Worm (Caenorhabditis elegans): ENCODE data around the gene peli-1.

The peli-1 gene

ce11 chrV:5684534-5684933, 21.1 kb upstream of the peli-1 start, which contains the start of the genes hmgs-1 and F25B4.4 (continued):
- no peak for TF ChIP-seq ztf-11 (tag; optimal IDR thresholded peaks at IDR 0.05)

ce11 chrV:5687115-5687979, 18.3 kb upstream of the peli-1 start, which contains the start of gene F25B4.7:
TSS of gene F25B4.7 (minus strand) at chrV:5687226.
- TF ChIP-seq nhr-23 (tag; optimal IDR thresholded peaks at IDR 0.05), result peak; percentile 61
- no peak for TF ChIP-seq zag-1 (tag; optimal IDR thresholded peaks at IDR 0.05)
- TF ChIP-seq nhr-25 (tag; optimal IDR thresholded peaks at IDR 0.05), result peak; percentile 7
- peak; percentile 17 for TF ChIP-seq elt-2 (tag; optimal IDR thresholded peaks at IDR 0.05)
- no peak for TF ChIP-seq skn-1 (tag; optimal IDR thresholded peaks at IDR 0.05)
- TF ChIP-seq nhr-43 (tag; optimal IDR thresholded peaks at IDR 0.05; ENCODE audit: poor library complexity, severe bottlenecking), result peak; percentile 49
- TF ChIP-seq lin-15B (tag; optimal IDR thresholded peaks at IDR 0.05), result peak; percentile 56
- TF ChIP-seq jun-1 (tag; optimal IDR thresholded peaks at IDR 0.05), result no peak
- peak; percentile 42 for TF ChIP-seq pha-4 (tag; optimal IDR thresholded peaks at IDR 0.05)

ce11 chrV:5691665-5692407, 13.8 kb upstream of the peli-1 start, which contains the start of gene F25B4.8:
TSS of gene F25B4.8 (minus strand) at chrV:5691715.
- no peak for TF ChIP-seq ztf-11 (tag; optimal IDR thresholded peaks at IDR 0.05)
- no peak for TF ChIP-seq fkh-10 (GFP tag; optimal IDR thresholded peaks at IDR 0.05)
- no peak for TF ChIP-seq fos-1 (tag; optimal IDR thresholded peaks at IDR 0.05)
- peak; percentile 55 for TF ChIP-seq elt-2 (tag; optimal IDR thresholded peaks at IDR 0.05)
- TF ChIP-seq mdl-1 (tag; optimal IDR thresholded peaks at IDR 0.05), result no peak

ce11 chrV:5693595-5693994, 12.0 kb upstream of the peli-1 start:
- TF ChIP-seq egl-5 (tag; optimal IDR thresholded peaks at IDR 0.05), result no peak
- TF ChIP-seq nhr-43 (tag; optimal IDR thresholded peaks at IDR 0.05; ENCODE audit: poor library complexity, severe bottlenecking), result peak; percentile 83
- TF ChIP-seq nhr-237 (tag; optimal IDR thresholded peaks at IDR 0.05), result no peak
- TF ChIP-seq fkh-10 (GFP tag; optimal IDR thresholded peaks at IDR 0.05), result no peak
- peak; percentile 68 for TF ChIP-seq nhr-25 (tag; optimal IDR thresholded peaks at IDR 0.05)

ce11 chrV:5695635-5696034, 10.0 kb upstream of the peli-1 start:
- TF ChIP-seq nhr-11 (tag; optimal IDR thresholded peaks at IDR 0.05) (no peak), ztf-4 (tag; optimal IDR thresholded peaks at IDR 0.05) (no peak), zag-1 (tag; optimal IDR thresholded peaks at IDR 0.05) (no peak), fos-1 (tag; optimal IDR thresholded peaks at IDR 0.05) (no peak), nhr-28 (tag; optimal IDR thresholded peaks at IDR 0.05) (no peak), jun-1 (tag; optimal IDR thresholded peaks at IDR 0.05) (no peak), ceh-28 (tag; optimal IDR thresholded peaks at IDR 0.05) (no peak), ztf-11 (tag; optimal IDR thresholded peaks at IDR 0.05) (no peak)

- TF ChIP-seq pqm-1 (tag; optimal IDR thresholded peaks at IDR 0.05) (peak; percentile 30), nhr-237 (tag; optimal IDR thresholded peaks at IDR 0.05) (no peak), elt-2 (tag; optimal IDR thresholded peaks at IDR 0.05) (peak; percentile 45)
Observed at ce11 chrV:5696177-5696576, 9.4 kb upstream of the peli-1 start.

ce11 chrV:5697581-5697980, 8.0 kb upstream of the peli-1 start:
- peak in 1 of 3 experiments; percentile 39 for TF ChIP-seq elt-3 (tag; optimal IDR thresholded peaks at IDR 0.05)
- peak; percentile 7 for TF ChIP-seq ceh-28 (tag; optimal IDR thresholded peaks at IDR 0.05)
- TF ChIP-seq fos-1 (tag; optimal IDR thresholded peaks at IDR 0.05), result no peak
- peak; percentile 24 for TF ChIP-seq nhr-23 (tag; optimal IDR thresholded peaks at IDR 0.05)

ce11 chrV:5699835-5700441, 5.7 kb upstream of the peli-1 start, which contains the start of gene clec-1:
TSS of gene clec-1 (plus strand) at chrV:5700154.
- TF ChIP-seq ama-1 (optimal IDR thresholded peaks at IDR 0.05) (peak; percentile 56), sea-2 (GFP tag; optimal IDR thresholded peaks at IDR 0.05) (no peak)

Measured in whole organism, L3 larva.